Fruit fly (Drosophila melanogaster) whole organism, embryonic: ENCODE results near the gene snz.

Experiments used
- Abd-B ChIP-seq: fragments of 200-800 bp; sonication (Bioruptor generic); optimal IDR thresholded peaks from 2 replicates; lab custom pipeline; 2018; ENCODE audit warnings: missing biosample characterization, mild to moderate bottlenecking, missing genetic modification characterization, moderate library complexity
- Ada2b ChIP-seq: fragments of 200-800 bp; sonication (Bioruptor generic); IDR thresholded peaks from 2 replicates; pipeline ENCODE4 v1.3.6; 2022; ENCODE audit warnings: missing biosample characterization, missing genetic modification characterization
- Antp ChIP-seq: fragments of 200-800 bp; sonication (Bioruptor generic); optimal IDR thresholded peaks from 3 replicates; lab custom pipeline; 2016; ENCODE audit warnings: missing biosample characterization, missing genetic modification characterization
- CG10209 ChIP-seq: fragments of 200-800 bp; sonication (Bioruptor generic); optimal IDR thresholded peaks from 3 replicates; lab custom pipeline; 2017; ENCODE audit warnings: missing biosample characterization, mild to moderate bottlenecking, missing genetic modification characterization, missing genetic modification reagents
- CG11696 ChIP-seq: fragments of 200-800 bp; sonication (Bioruptor generic); IDR thresholded peaks from 2 replicates; pipeline ENCODE4 v1.3.6; 2022; ENCODE audit warnings: missing biosample characterization, missing genetic modification characterization
- CG13296 ChIP-seq: fragments of 200-800 bp; sonication (Bioruptor generic); optimal IDR thresholded peaks from 3 replicates; lab custom pipeline; 2018; ENCODE audit warnings: missing biosample characterization, mild to moderate bottlenecking, missing genetic modification characterization
- CG14667 ChIP-seq: fragments of 200-800 bp; sonication (Bioruptor generic); IDR thresholded peaks from 2 replicates; pipeline ENCODE4 v1.3.6; 2022; ENCODE audit warnings: missing biosample characterization, missing genetic modification characterization
- CG14965 ChIP-seq: fragments of 200-800 bp; sonication (Bioruptor generic); optimal IDR thresholded peaks from 2 replicates; lab custom pipeline; 2016; ENCODE audit warnings: missing biosample characterization, missing genetic modification characterization, borderline replicate concordance
- CG16779 ChIP-seq: fragments of 200-800 bp; sonication (Bioruptor generic); IDR thresholded peaks from 2 replicates; pipeline ENCODE4 v1.3.6; 2022; ENCODE audit warnings: missing biosample characterization, missing genetic modification characterization
- CG18599 ChIP-seq: fragments of 200-800 bp; sonication (Bioruptor generic); optimal IDR thresholded peaks from 3 replicates; lab custom pipeline; 2017; ENCODE audit warnings: missing biosample characterization, missing genetic modification characterization, mild to moderate bottlenecking, moderate library complexity, missing genetic modification reagents
- CG18764 ChIP-seq: fragments of 200-800 bp; sonication (Bioruptor generic); optimal IDR thresholded peaks from 3 replicates; lab custom pipeline; 2016; ENCODE audit warnings: missing biosample characterization, missing genetic modification characterization
- CG2116 ChIP-seq: fragments of 200-800 bp; sonication (Bioruptor generic); optimal IDR thresholded peaks from 3 replicates; lab custom pipeline; 2018; ENCODE audit warnings: missing biosample characterization, mild to moderate bottlenecking, missing genetic modification characterization
- CG30020 ChIP-seq: fragments of 200-800 bp; optimal IDR thresholded peaks from 2 replicates; lab custom pipeline; 2019; ENCODE audit warnings: missing biosample characterization, mild to moderate bottlenecking, missing genetic modification characterization, moderate library complexity
- CG31365 ChIP-seq: fragments of 200-800 bp; sonication (Bioruptor generic); optimal IDR thresholded peaks from 2 replicates; lab custom pipeline; 2018; ENCODE audit warnings: missing biosample characterization, mild to moderate bottlenecking, missing genetic modification characterization
- CG32532 ChIP-seq: fragments of 200-800 bp; sonication (Bioruptor generic); IDR thresholded peaks from 2 replicates; pipeline ENCODE4 v1.3.6; 2022; ENCODE audit warnings: missing biosample characterization, missing genetic modification characterization
- CG3726 ChIP-seq: fragments of 200-800 bp; sonication (Bioruptor generic); IDR thresholded peaks from 3 replicates; pipeline ENCODE4, ENCODE4 v1.3.6; 2022; ENCODE audit warnings: missing biosample characterization, missing genetic modification characterization
- CG3847 ChIP-seq: fragments of 200-800 bp; sonication (Bioruptor generic); IDR thresholded peaks from 2 replicates; pipeline ENCODE4 v1.3.6; 2022; ENCODE audit warnings: missing biosample characterization, missing genetic modification characterization
- CG7357 ChIP-seq: fragments of 200-800 bp; sonication (Bioruptor generic); IDR thresholded peaks from 3 replicates; pipeline ENCODE4 v1.3.6; 2022; ENCODE audit warnings: missing biosample characterization, missing genetic modification characterization
- CG7963 ChIP-seq: fragments of 200-800 bp; sonication (Bioruptor generic); IDR thresholded peaks from 3 replicates; pipeline ENCODE4 v1.3.6; 2022; ENCODE audit warnings: missing biosample characterization, missing genetic modification characterization; ENCODE audit not compliant: partially characterized antibody
- CG8290 ChIP-seq, 3 experiments: fragments of 200-800 bp; sonication (Bioruptor generic); optimal IDR thresholded peaks; 2 replicates each; lab custom pipeline; 2016 to 2019; ENCODE audit warnings: missing biosample characterization in 3 of 3, missing genetic modification characterization in 3 of 3, mild to moderate bottlenecking in 2 of 3, moderate library complexity in 1 of 3
- CTCF ChIP-seq: fragments of 200-800 bp; sonication (Bioruptor generic); optimal IDR thresholded peaks from 2 replicates; lab custom pipeline; 2017; ENCODE audit warnings: missing biosample characterization, mild to moderate bottlenecking, missing genetic modification characterization, moderate library complexity
- Dip3 ChIP-seq: fragments of 200-800 bp; sonication (Bioruptor generic); optimal IDR thresholded peaks from 3 replicates; lab custom pipeline; 2016; ENCODE audit warnings: missing biosample characterization, missing genetic modification characterization
- Dp ChIP-seq: fragments of 200-800 bp; sonication (Bioruptor generic); optimal IDR thresholded peaks from 2 replicates; lab custom pipeline; 2018; ENCODE audit warnings: missing biosample characterization, mild to moderate bottlenecking, missing genetic modification characterization, moderate library complexity
- HHEX ChIP-seq: fragments of 200-800 bp; sonication (Bioruptor generic); optimal IDR thresholded peaks from 3 replicates; lab custom pipeline; 2017; ENCODE audit warnings: missing biosample characterization, mild to moderate bottlenecking, missing genetic modification characterization, missing genetic modification reagents
- MESR4 ChIP-seq: fragments of 200-800 bp; sonication (Bioruptor generic); optimal IDR thresholded peaks from 2 replicates; lab custom pipeline; 2018; ENCODE audit warnings: missing biosample characterization, mild to moderate bottlenecking, missing genetic modification characterization, moderate library complexity
- Optix ChIP-seq: fragments of 200-800 bp; sonication (Bioruptor generic); IDR thresholded peaks from 3 replicates; pipeline ENCODE4 v1.3.6; 2022; ENCODE audit warnings: missing biosample characterization, missing genetic modification characterization
- Sox102F ChIP-seq: fragments of 200-800 bp; sonication (Bioruptor generic); optimal IDR thresholded peaks from 2 replicates; lab custom pipeline; 2018; ENCODE audit warnings: missing biosample characterization, mild to moderate bottlenecking, missing genetic modification characterization, moderate library complexity
- Trl ChIP-seq, 3 experiments: fragments of >200 bp in 2 of 3; fragments of 200-800 bp in 1 of 3; sonication (Bioruptor generic) in 1 of 3; optimal IDR thresholded peaks; 2 replicates in 1 of 3; 3 replicates in 2 of 3; lab custom pipeline; 2016 to 2017; ENCODE audit warnings: missing biosample characterization in 1 of 3, missing genetic modification characterization in 1 of 3
- ara ChIP-seq: fragments of 200-800 bp; sonication (Bioruptor generic); IDR thresholded peaks from 2 replicates; pipeline ENCODE4 v1.3.6; 2022; ENCODE audit warnings: missing biosample characterization, missing genetic modification characterization
- ato ChIP-seq: fragments of 200-800 bp; sonication (Bioruptor generic); IDR thresholded peaks from 2 replicates; pipeline ENCODE4 v1.3.6; 2022; ENCODE audit warnings: missing biosample characterization, missing genetic modification characterization; ENCODE audit not compliant: partially characterized antibody
- bigmax ChIP-seq: fragments of 200-800 bp; sonication (Bioruptor generic); optimal IDR thresholded peaks from 2 replicates; lab custom pipeline; 2018; ENCODE audit warnings: missing biosample characterization, mild to moderate bottlenecking, missing genetic modification characterization
- fd3F ChIP-seq: fragments of 200-800 bp; sonication (Bioruptor generic); optimal IDR thresholded peaks from 2 replicates; lab custom pipeline; 2018; ENCODE audit warnings: missing biosample characterization, mild to moderate bottlenecking, missing genetic modification characterization, moderate library complexity
- gcm2 ChIP-seq: fragments of 200-800 bp; sonication (Bioruptor generic); optimal IDR thresholded peaks from 2 replicates; lab custom pipeline; 2016; ENCODE audit warnings: missing biosample characterization, missing genetic modification characterization
- hkb ChIP-seq, 2 experiments: fragments of 200-800 bp in 1 of 2; fragments of >200 bp in 1 of 2; sonication (Bioruptor generic) in 1 of 2; IDR thresholded peaks in 1 of 2; optimal IDR thresholded peaks in 1 of 2; 2 replicates each; pipeline versions ENCODE4 v1.3.6 to Lab custom; 2017 to 2022; ENCODE audit warnings: missing biosample characterization in 1 of 2, missing genetic modification characterization in 1 of 2
- lbe ChIP-seq: fragments of 200-800 bp; sonication (Bioruptor generic); optimal IDR thresholded peaks from 2 replicates; lab custom pipeline; 2016; ENCODE audit warnings: missing biosample characterization, mild to moderate bottlenecking, missing genetic modification characterization
- lov ChIP-seq, 2 experiments: fragments of 200-800 bp in 1 of 2; fragments of >200 bp in 1 of 2; sonication (Bioruptor generic) in 1 of 2; IDR thresholded peaks in 1 of 2; optimal IDR thresholded peaks in 1 of 2; 2 replicates in 1 of 2; 3 replicates in 1 of 2; pipeline versions ENCODE4 v1.3.6 to Lab custom; 2017 to 2022; ENCODE audit warnings: missing biosample characterization in 1 of 2, missing genetic modification characterization in 1 of 2
- maf-S ChIP-seq: fragments of 200-800 bp; sonication (Bioruptor generic); optimal IDR thresholded peaks from 2 replicates; lab custom pipeline; 2016; ENCODE audit warnings: missing biosample characterization, missing genetic modification characterization
- mld ChIP-seq: fragments of 200-800 bp; sonication (Bioruptor generic); IDR thresholded peaks from 3 replicates; pipeline ENCODE4 v1.3.6; 2022; ENCODE audit warnings: missing biosample characterization, missing genetic modification characterization; ENCODE audit not compliant: partially characterized antibody
- nau ChIP-seq: fragments of 200-800 bp; sonication (Bioruptor generic); optimal IDR thresholded peaks from 3 replicates; lab custom pipeline; 2017; ENCODE audit warnings: missing biosample characterization, mild to moderate bottlenecking, missing genetic modification characterization, missing genetic modification reagents
- nerfin-1 ChIP-seq: fragments of 200-800 bp; sonication (Bioruptor generic); optimal IDR thresholded peaks from 3 replicates; lab custom pipeline; 2019; ENCODE audit warnings: missing biosample characterization, mild to moderate bottlenecking, missing genetic modification characterization, moderate library complexity
- sqz ChIP-seq: fragments of 200-800 bp; sonication (Bioruptor generic); optimal IDR thresholded peaks from 3 replicates; lab custom pipeline; 2018; ENCODE audit warnings: missing biosample characterization, mild to moderate bottlenecking, missing genetic modification characterization
- vnd ChIP-seq: fragments of 200-800 bp; sonication (Bioruptor generic); IDR thresholded peaks from 3 replicates; pipeline ENCODE4 v1.3.6; 2022; ENCODE audit warnings: missing biosample characterization, missing genetic modification characterization; ENCODE audit not compliant: partially characterized antibody
- zen2 ChIP-seq: fragments of 200-800 bp; sonication (Bioruptor generic); IDR thresholded peaks from 3 replicates; pipeline ENCODE4 v1.3.6; 2022; ENCODE audit warnings: missing biosample characterization, missing genetic modification characterization; ENCODE audit not compliant: partially characterized antibody

Gene snz

DNA sequence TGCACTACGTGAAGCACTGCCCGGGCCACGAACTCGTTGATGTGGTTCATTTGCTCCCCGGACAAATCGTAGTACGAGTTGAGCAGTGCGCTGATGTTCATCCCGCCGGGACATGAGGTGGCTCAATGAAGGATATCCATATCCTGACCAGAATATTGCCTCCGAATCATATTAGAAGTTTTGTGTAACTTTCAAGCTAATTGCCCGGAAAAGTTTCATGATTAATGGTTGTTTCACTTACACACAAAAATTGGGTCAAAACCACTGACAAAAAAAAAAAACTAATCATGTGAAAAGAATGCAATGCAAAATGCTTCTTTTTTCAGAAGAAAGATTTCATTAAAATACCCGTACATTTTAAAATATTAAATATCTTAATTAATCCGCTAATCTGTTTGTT lies 30.3 kb upstream of the snz start, which contains the start of gene Ir7e:
Ir7e (minus strand) TSS at position 101 of the 400 bp plus-strand sequence.
- TF ChIP-seq gcm2 (GFP tag; lab: Kevin White, UChicago) (no peak), CG14965 (no peak), Dp (GFP tag; lab: Kevin White, UChicago) (no peak), fd3F (GFP tag; lab: Kevin White, UChicago) (no peak), bigmax (no peak), CG11696 (GFP tag; lab: Robert Waterston, UW) (no peak), lov (optimal IDR thresholded peaks at IDR 0.05; lab: Kevin White, UChicago) (no peak), lov (GFP tag; IDR thresholded peaks at IDR 0.05; lab: Robert Waterston, UW) (no peak), zen2 (no peak), Sox102F (GFP tag; lab: Kevin White, UChicago) (no peak), ato (GFP tag; lab: Robert Waterston, UW) (no peak)

DNA sequence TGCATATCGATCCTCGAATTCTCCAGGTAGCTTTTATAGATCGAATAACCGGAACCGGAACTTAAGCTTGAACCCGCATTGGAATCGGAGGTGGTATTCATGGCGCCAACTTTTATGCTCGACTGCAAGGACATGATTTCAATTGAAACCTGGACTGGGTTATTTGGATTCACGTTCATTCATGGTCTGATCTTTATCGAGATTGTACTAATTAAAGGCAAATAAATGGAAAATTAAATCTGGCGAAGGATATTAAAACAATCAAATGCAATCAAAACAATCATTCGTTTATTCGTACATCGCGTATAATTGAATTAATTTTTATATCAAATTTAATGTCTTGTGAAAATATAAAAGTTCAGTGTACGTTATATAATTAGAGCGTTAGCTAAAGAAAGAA lies 28.0 kb upstream of the snz start, which contains the start of gene Ir7f:
Ir7f (minus strand) TSS at position 101 of the 400 bp plus-strand sequence.
- no peak for TF ChIP-seq Abd-B
- TF ChIP-seq Dip3 (GFP tag; lab: Kevin White, UChicago): no peak
- no peak for TF ChIP-seq CG30020 (tag; lab: Kevin White, UChicago)
- TF ChIP-seq CTCF: no peak
- TF ChIP-seq lbe (GFP tag; lab: Kevin White, UChicago): no peak
- TF ChIP-seq sqz (GFP tag; lab: Kevin White, UChicago): no peak
- no peak for TF ChIP-seq CG14965
- TF ChIP-seq CG18599 (GFP tag; lab: Kevin White, UChicago): no peak

DNA sequence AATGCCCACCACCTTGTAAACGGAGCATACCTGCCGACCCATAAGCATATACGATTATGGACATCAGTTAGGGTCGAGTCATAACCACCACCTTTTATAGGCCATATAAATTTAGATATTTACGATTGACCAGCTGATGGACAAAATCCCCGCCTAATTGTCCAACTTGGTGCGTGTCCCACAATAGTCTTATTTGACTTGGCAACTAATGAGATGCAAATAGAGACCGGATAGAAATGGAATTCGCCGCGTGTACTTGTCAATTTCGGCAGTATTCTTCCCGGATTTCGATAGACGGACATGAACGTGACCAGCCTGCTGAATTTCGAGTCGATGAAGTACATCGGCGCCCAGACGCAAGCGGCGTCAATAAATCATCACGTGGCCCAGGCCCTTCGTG lies 27.5 kb upstream of the snz start, which contains the start of gene Ir7g:
Ir7g (plus strand) TSS at position 301 of the 400 bp plus-strand sequence.
- no peak for TF ChIP-seq CG7357
- TF ChIP-seq, all 482 proteins: peak for 0

DNA sequence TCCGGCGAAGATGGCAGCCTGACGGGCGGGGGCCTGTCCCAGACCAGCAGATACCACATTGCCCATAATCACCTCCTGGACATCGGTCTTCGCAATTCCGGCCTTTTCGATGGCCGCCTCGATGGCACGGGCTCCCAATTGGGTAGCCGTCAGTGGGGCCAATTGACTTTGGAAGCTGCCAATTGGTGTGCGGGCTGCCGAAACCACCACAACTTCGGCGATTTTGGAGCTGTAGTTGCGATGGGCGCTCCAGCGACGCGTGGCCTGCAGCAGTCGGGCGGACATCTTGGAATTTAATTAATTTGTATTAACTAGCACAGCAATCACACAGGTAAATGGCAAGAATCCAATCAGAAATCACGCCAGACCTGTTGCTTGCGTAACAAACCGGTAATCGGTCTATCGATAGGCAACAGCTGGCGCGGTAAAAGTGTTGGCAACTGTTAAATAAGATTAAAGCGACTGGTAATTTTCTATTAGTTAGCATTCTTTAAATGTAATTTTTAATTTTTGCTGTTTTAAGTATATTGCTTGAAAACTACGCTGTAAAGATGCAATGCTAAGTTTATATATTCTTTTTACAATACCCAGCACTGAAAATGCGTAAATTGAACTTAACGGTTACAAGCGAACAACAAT lies 23.4 kb upstream of the snz start, which contains the start of gene Acat1:
Acat1 (minus strand) TSS at position 400 of the 639 bp plus-strand sequence.
- TF ChIP-seq CG7963 (GFP tag; lab: Robert Waterston, UW) (no peak), Antp (GFP tag; lab: Kevin White, UChicago) (peak; percentile 5), Optix (GFP tag; lab: Robert Waterston, UW) (no peak), CG16779 (no peak), nerfin-1 (tag; lab: Kevin White, UChicago) (no peak), CG32532 (peak; percentile 72), MESR4 (GFP tag; lab: Kevin White, UChicago) (peak; percentile 65), CG14667 (GFP tag; lab: Robert Waterston, UW) (no peak), maf-S (GFP tag; lab: Kevin White, UChicago) (peak; percentile 2), HHEX (GFP tag; lab: Kevin White, UChicago) (peak; percentile 38), hkb (optimal IDR thresholded peaks at IDR 0.05; lab: Kevin White, UChicago) (no peak), hkb (GFP tag; IDR thresholded peaks at IDR 0.05; lab: Robert Waterston, UW) (peak; percentile 80), CG10209 (peak; percentile 44), CG18764 (GFP tag; lab: Kevin White, UChicago) (peak; percentile 15), vnd (GFP tag; lab: Robert Waterston, UW) (no peak), CG3847 (GFP tag; lab: Robert Waterston, UW) (peak; percentile 53; the same call in 1 of the 2 replicates), Ada2b (no peak), CG13296 (no peak), ara (GFP tag; lab: Robert Waterston, UW) (peak; percentile 38; the same call in 1 of the 2 replicates), Trl (optimal IDR thresholded peaks at IDR 0.05; lab: Kevin White, UChicago) (no peak), Trl (GFP tag; optimal IDR thresholded peaks at IDR 0.05; lab: Kevin White, UChicago) (peak; percentile 52), CG8290 (GFP tag; optimal IDR thresholded peaks at IDR 0.05; lab: Kevin White, UChicago) (no peak), CG8290 (tag; optimal IDR thresholded peaks at IDR 0.05; lab: Kevin White, UChicago) (no peak), mld (GFP tag; lab: Robert Waterston, UW) (no peak), CG2116 (GFP tag; lab: Kevin White, UChicago) (peak; percentile 73), CG31365 (tag; lab: Kevin White, UChicago) (no peak), nau (GFP tag; lab: Kevin White, UChicago) (no peak), CG3726 (no peak)
